Worm (Caenorhabditis elegans): ENCODE data around the gene icap-1.

DNA sequence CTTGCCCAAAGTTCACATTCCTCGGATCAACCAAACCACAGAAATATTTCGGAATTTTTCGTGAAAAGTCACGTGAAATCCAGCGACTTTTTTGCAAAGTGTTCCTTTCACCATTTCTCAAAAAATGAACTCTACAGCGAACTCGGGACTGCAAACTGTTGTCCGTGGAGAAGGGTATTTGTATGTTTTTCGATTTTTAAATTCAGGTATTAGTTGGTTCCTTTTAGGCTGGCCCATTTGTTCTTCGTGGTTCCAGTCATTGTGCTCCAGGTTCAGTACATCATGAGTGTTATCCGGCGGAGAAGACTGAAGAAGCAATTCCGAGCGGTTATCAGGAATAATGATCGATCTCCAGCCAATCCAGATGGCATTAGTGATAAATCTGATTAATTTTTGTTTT is 10.0 kb downstream of the icap-1 start:
- TF ChIP-seq unc-62 (GFP tag; optimal IDR thresholded peaks at IDR 0.05) (no peak), T26A5.8 (tag; optimal IDR thresholded peaks at IDR 0.05) (no peak), ztf-18 (tag; optimal IDR thresholded peaks at IDR 0.05) (no peak), pha-4 (tag; optimal IDR thresholded peaks at IDR 0.05) (no peak), madf-6 (GFP tag; IDR thresholded peaks at IDR 0.05) (no peak), Y56A3A.18 (GFP tag; IDR thresholded peaks at IDR 0.05) (no peak), Y53F4B.3 (GFP tag; IDR thresholded peaks at IDR 0.05) (no peak), tbx-9 (tag; optimal IDR thresholded peaks at IDR 0.05; ENCODE audit: borderline replicate concordance) (no peak), ceh-100 (GFP tag; IDR thresholded peaks at IDR 0.05) (no peak), ama-1 (optimal IDR thresholded peaks at IDR 0.05) (no peak), ama-1 (GFP tag; optimal IDR thresholded peaks at IDR 0.05) (no peak), ccch-3 (GFP tag; optimal IDR thresholded peaks at IDR 0.05) (no peak), mcd-1 (GFP tag; IDR thresholded peaks at IDR 0.05) (no peak), ztf-3 (GFP tag; optimal IDR thresholded peaks at IDR 0.05) (no peak)

Data from whole organism, young adult.